Fruit fly (Drosophila melanogaster) Kc167 (cell line): ENCODE measurements around the gene obst-B.

Experiments
- Myc ChIP-seq: fragments of >200 bp; optimal IDR thresholded peaks from 2 replicates; lab custom pipeline; 2017; ENCODE audit warnings: missing external identifiers
- Sin3A ChIP-seq: fragments of >200 bp; optimal IDR thresholded peaks from 2 replicates; lab custom pipeline; 2018; ENCODE audit warnings: missing external identifiers
- h ChIP-seq: fragments of >200 bp; optimal IDR thresholded peaks from 3 replicates; lab custom pipeline; 2018; ENCODE audit warnings: missing external identifiers
- insv ChIP-seq: fragments of >200 bp; optimal IDR thresholded peaks from 3 replicates; lab custom pipeline; 2018; ENCODE audit warnings: missing external identifiers
- psq ChIP-seq: fragments of >200 bp; optimal IDR thresholded peaks from 2 replicates; lab custom pipeline; 2017; ENCODE audit warnings: missing external identifiers
- ttk ChIP-seq: sonication (Bioruptor generic); optimal IDR thresholded peaks from 2 replicates; lab custom pipeline; 2017; ENCODE audit warnings: missing external identifiers

obst-B gene

dm6 chr2L:10032415-10032814 is at the start of gene obst-B:
Gene obst-B, plus strand, starts transcription at chr2L:10032690.
- no peak for TF ChIP-seq psq (lab: Kevin White, UChicago)
- no peak for TF ChIP-seq h (lab: Kevin White, UChicago)
- no peak for TF ChIP-seq ttk (lab: Kevin White, UChicago)
- no peak for TF ChIP-seq Sin3A (lab: Kevin White, UChicago)
- TF ChIP-seq insv (lab: Kevin White, UChicago) = no peak
- no peak for TF ChIP-seq Myc (lab: Kevin White, UChicago)

dm6 chr2L:9984078-9984772 is 48.3 kb upstream of the obst-B start, which contains the start of gene bib:
Gene bib, plus strand, starts transcription at chr2L:9984645.
- no peak for TF ChIP-seq Sin3A (lab: Kevin White, UChicago)
- TF ChIP-seq Myc (lab: Kevin White, UChicago) = no peak
- TF ChIP-seq psq (lab: Kevin White, UChicago) = no peak
- no peak for TF ChIP-seq insv (lab: Kevin White, UChicago)
- TF ChIP-seq ttk (lab: Kevin White, UChicago) = no peak
- TF ChIP-seq h (lab: Kevin White, UChicago) = no peak

dm6 chr2L:9986402-9987350 is 45.8 kb upstream of the obst-B start:
- TF ChIP-seq psq (lab: Kevin White, UChicago) (no peak), insv (lab: Kevin White, UChicago) (no peak), Myc (lab: Kevin White, UChicago) (no peak), h (lab: Kevin White, UChicago) (no peak), Sin3A (lab: Kevin White, UChicago) (no peak), ttk (lab: Kevin White, UChicago) (no peak)

- TF ChIP-seq Sin3A (lab: Kevin White, UChicago) = no peak
- no peak for TF ChIP-seq h (lab: Kevin White, UChicago)
- no peak for TF ChIP-seq Myc (lab: Kevin White, UChicago)
- no peak for TF ChIP-seq psq (lab: Kevin White, UChicago)
- no peak for TF ChIP-seq insv (lab: Kevin White, UChicago)
- TF ChIP-seq ttk (lab: Kevin White, UChicago) = no peak
Observed at dm6 chr2L:9988201-9988990, 44.1 kb upstream of the obst-B start.

dm6 chr2L:9989275-9989674 is 43.2 kb upstream of the obst-B start:
- TF ChIP-seq Sin3A (lab: Kevin White, UChicago) (no peak), ttk (lab: Kevin White, UChicago) (no peak), h (lab: Kevin White, UChicago) (no peak), insv (lab: Kevin White, UChicago) (no peak), psq (lab: Kevin White, UChicago) (no peak), Myc (lab: Kevin White, UChicago) (no peak)

- no peak for TF ChIP-seq insv (lab: Kevin White, UChicago)
- no peak for TF ChIP-seq Myc (lab: Kevin White, UChicago)
- TF ChIP-seq psq (lab: Kevin White, UChicago) = no peak
- TF ChIP-seq Sin3A (lab: Kevin White, UChicago) = no peak
- TF ChIP-seq h (lab: Kevin White, UChicago) = no peak
- no peak for TF ChIP-seq ttk (lab: Kevin White, UChicago)
Observed at dm6 chr2L:9989846-9990506, 42.5 kb upstream of the obst-B start.

- TF ChIP-seq Sin3A (lab: Kevin White, UChicago) = no peak
- no peak for TF ChIP-seq h (lab: Kevin White, UChicago)
- TF ChIP-seq ttk (lab: Kevin White, UChicago) = no peak
- TF ChIP-seq Myc (lab: Kevin White, UChicago) = no peak
- no peak for TF ChIP-seq psq (lab: Kevin White, UChicago)
- no peak for TF ChIP-seq insv (lab: Kevin White, UChicago)
Observed at dm6 chr2L:9994382-9994781, 38.1 kb upstream of the obst-B start.

- TF ChIP-seq ttk (lab: Kevin White, UChicago) (no peak), h (lab: Kevin White, UChicago) (no peak), Sin3A (lab: Kevin White, UChicago) (no peak), Myc (lab: Kevin White, UChicago) (no peak), psq (lab: Kevin White, UChicago) (no peak), insv (lab: Kevin White, UChicago) (no peak)
Observed at dm6 chr2L:9996553-9996952, 35.9 kb upstream of the obst-B start.

dm6 chr2L:10002408-10003358 is 29.8 kb upstream of the obst-B start, which contains the start of the genes CG31875 and SoYb:
Gene CG31875, minus strand, starts transcription at chr2L:10002736.
Gene SoYb, minus strand, starts transcription at chr2L:10002736.
- TF ChIP-seq h (lab: Kevin White, UChicago) = no peak
- no peak for TF ChIP-seq insv (lab: Kevin White, UChicago)
- TF ChIP-seq Sin3A (lab: Kevin White, UChicago) = no peak
- TF ChIP-seq ttk (lab: Kevin White, UChicago) = no peak
- no peak for TF ChIP-seq Myc (lab: Kevin White, UChicago)
- TF ChIP-seq psq (lab: Kevin White, UChicago) = no peak
